Fruit fly (Drosophila melanogaster) S2 (cell line): ENCODE measurements around the gene betaNACtes1.

Experiments used
- CG8478 ChIP-seq: fragments of >200 bp; optimal IDR thresholded peaks from 2 replicates; lab custom pipeline; 2018
- CTCF ChIP-seq, 2 experiments: fragments of >200 bp; optimal IDR thresholded peaks; 2 replicates each; lab custom pipeline; 2018

The betaNACtes1 gene

DNA sequence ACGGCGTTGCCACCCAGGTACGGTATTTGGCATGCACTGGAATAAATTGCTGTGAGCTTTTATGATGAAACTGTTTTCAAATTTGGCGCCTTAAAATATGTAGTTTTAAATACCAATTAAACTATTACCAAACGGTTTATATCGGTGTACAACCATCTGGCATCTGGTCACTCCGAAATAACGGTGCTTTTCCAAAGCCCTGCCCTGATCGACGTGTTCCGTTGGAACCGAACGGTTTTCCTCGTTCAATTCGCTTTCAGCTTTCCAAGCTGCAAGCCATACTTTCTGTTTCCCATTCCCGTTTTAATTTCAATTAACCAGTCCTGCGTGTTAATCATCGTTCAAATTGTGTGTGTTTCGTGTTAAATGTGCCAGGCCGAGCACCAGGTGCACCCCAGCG lies 20.6 kb upstream of the betaNACtes1 start, which contains the start of gene yl:
yl (plus strand) TSS at position 202 of the 400 bp plus-strand sequence.
- TF ChIP-seq CG8478 (lab: Kevin White, UChicago) = no peak
- no peak for TF ChIP-seq CTCF (optimal IDR thresholded peaks at IDR 0.05; lab: Kevin White, UChicago)

DNA sequence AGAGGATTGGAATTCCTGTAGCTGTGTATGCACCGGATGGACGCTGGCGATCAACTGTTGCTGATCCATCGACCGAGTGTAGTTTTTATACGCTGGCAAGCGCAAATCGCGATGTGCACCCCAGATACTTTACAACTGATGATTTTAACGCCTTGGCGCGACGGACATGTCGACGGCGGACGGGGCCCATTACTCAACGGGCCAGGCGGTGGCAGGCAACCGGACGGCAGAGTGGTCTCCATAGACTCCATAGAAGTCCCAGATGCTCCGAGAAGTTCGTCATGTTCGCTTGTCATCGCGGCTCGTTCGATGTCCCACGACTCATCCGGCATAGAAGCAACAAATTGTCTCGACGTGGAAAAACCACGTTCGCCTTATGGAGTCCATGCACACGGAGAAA lies 19.5 kb upstream of the betaNACtes1 start, which contains the start of gene CG13403:
CG13403 (minus strand) TSS at position 101 of the 400 bp plus-strand sequence.
- no peak for TF ChIP-seq CG8478 (lab: Kevin White, UChicago)
- TF ChIP-seq CTCF (optimal IDR thresholded peaks at IDR 0.05; lab: Kevin White, UChicago) = no peak

DNA sequence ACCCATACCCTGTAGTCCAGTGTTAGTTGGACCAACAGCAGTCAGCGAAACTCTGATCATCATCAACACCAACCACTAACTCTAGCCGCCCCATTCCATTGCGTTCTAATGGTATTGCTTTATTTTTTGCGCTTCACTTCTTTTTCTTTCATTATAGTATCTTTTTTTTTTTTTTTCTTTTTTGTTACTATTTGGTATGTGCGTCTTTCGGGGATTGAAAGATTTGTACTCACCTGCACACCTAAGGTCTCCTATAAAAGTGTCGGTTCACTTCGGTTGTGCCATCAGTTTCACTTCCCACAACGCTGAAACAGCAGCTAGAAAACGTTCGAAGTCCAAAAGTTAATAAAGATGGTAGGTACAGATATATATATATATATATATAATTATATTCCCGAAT lies 16.8 kb upstream of the betaNACtes1 start, which contains the start of gene CG11585:
CG11585 (plus strand) TSS at position 301 of the 400 bp plus-strand sequence.
- no peak for TF ChIP-seq CTCF (optimal IDR thresholded peaks at IDR 0.05; lab: Kevin White, UChicago)
- no peak for TF ChIP-seq CG8478 (lab: Kevin White, UChicago)

DNA sequence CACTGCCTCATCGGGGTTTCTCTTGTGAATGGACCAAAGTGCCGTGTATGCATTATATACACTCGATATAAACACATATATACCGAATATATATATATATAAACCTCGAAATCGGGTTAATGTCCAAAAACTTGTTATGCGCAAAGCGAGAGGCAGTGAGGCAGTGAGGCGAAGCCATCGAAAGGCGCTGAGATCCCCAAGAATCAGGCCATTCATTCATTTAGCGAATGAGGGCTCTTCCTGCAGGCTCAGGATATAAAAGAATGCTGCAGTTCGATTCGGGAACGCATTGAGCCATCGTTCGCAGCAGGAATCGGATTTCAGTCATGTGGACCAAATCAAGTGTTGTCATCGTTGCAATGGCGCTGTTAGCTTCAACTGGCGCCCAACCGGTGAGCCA lies 14.5 kb upstream of the betaNACtes1 start, which contains the start of gene CG12481:
CG12481 (plus strand) TSS at position 301 of the 400 bp plus-strand sequence.
- TF ChIP-seq CTCF (optimal IDR thresholded peaks at IDR 0.05; lab: Kevin White, UChicago) = no peak

DNA sequence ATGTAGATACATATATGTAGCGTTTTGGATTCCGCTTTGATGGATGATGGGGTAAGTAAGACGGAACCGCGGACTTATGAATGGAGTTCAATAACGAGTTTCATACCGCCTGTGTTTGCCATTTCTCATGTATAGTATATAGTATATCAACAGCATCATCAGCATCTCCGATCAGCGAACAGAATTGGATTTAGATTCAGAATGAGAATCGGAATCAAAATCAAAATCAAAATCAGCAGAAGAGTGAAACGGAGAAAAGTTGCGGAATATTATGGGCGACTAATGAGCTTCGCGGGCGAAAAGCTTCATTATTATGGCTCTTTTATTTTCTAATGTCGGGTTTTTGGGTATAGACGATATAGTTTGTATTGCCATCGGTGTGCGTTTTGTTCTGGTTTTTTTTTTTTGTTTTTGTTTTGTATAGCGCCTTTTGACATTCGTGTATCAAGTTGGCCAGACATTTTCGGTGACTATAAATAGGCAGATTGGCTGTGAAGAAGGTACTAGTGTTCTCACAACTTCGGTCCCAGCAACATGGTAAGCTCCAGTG lies 11.7 kb upstream of the betaNACtes1 start, which contains the start of gene CG32603:
CG32603 (plus strand) TSS at position 500 of the 550 bp plus-strand sequence.
- TF ChIP-seq CTCF (optimal IDR thresholded peaks at IDR 0.05; lab: Kevin White, UChicago) (no peak), CG8478 (lab: Kevin White, UChicago) (no peak)

DNA sequence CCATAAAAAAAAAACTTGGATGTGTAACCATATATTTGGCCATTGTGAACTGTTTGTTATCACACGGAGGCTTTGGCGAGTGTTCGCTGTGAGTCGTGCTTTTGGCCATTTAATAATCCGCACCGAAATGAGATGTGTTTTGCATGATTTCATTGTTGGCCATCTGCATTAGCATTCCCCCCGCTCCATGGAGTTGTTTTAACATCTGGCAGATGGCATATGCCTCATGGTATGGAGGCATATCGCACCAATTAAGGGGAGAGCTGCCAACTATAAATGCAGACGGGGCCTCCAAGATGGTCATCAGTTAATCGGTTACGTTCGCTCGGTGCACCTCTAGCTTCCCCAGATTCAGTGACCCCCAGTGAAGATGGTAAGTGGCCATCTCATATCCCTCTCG lies 8.3 kb upstream of the betaNACtes1 start, which contains the start of gene CG11584:
CG11584 (plus strand) TSS at position 301 of the 400 bp plus-strand sequence.
- TF ChIP-seq CTCF (optimal IDR thresholded peaks at IDR 0.05; lab: Kevin White, UChicago) (no peak), CG8478 (lab: Kevin White, UChicago) (no peak)

DNA sequence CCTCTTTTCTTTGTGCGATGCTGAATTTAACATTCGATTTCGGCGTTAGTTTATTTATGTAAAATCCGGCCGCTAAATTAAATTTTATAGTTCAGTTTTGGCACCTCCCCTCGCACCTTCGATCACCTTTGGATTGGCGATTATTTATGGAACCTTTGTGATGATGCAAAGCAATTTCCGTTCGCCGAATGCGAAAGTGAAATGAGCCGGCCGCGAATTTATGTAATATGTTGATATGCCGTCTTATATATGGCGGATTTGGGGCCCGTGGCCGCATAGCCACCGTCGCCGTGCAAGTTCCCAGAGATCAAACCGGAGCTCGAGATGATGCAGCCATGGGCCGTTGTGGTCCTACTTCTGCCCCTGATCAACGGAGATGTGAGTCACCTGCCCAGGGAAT lies 4.2 kb upstream of the betaNACtes1 start, which contains the start of gene CG11581:
CG11581 (plus strand) TSS at position 301 of the 400 bp plus-strand sequence.
- TF ChIP-seq CTCF (optimal IDR thresholded peaks at IDR 0.05; lab: Kevin White, UChicago) (no peak), CG8478 (lab: Kevin White, UChicago) (no peak)

DNA sequence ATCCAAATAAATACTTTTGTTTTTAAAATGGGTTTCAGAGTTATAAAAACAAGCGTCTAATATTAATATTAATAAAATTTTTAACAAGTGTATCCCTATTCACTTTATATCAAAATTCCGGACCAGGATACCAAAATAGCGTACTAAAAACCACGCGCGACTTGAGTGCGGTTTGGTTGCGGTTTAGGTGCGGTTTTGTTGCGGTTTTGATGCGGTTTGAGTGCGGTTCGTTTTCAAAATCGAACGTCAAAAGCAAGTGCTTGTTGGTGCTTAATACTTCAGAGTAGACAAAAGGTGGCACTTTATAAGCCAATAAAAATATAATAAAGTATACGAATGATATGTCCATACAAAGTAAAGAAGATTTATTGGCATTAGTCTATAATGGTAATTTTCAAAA lies 3.2 kb upstream of the betaNACtes1 start:
- TF ChIP-seq CG8478 (lab: Kevin White, UChicago) = no peak
- no peak for TF ChIP-seq CTCF (optimal IDR thresholded peaks at IDR 0.05; lab: Kevin White, UChicago)

DNA sequence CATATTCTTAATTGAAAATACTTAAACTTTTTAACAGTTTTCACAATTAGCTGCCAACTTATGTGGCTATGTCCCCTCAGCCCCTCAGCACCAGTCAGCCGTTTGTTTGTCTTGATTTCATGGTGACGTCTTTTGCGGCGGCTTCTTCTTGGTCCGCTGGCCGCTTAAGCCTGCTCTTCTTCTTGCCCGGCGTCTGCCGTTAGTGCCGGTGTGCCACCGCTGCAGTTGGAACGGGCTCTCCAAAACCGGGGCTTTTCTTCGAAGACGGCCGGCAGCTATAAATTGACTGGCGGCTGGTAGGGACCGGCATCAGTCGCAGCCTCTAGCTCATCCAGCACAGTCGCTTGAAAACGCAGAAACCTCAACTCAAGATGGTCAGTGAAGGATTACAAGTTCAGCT lies 2.0 kb upstream of the betaNACtes1 start, which contains the start of gene CG1368:
CG1368 (plus strand) TSS at position 301 of the 400 bp plus-strand sequence.
- TF ChIP-seq CG8478 (lab: Kevin White, UChicago) = no peak
- TF ChIP-seq CTCF (optimal IDR thresholded peaks at IDR 0.05; lab: Kevin White, UChicago) = no peak

DNA sequence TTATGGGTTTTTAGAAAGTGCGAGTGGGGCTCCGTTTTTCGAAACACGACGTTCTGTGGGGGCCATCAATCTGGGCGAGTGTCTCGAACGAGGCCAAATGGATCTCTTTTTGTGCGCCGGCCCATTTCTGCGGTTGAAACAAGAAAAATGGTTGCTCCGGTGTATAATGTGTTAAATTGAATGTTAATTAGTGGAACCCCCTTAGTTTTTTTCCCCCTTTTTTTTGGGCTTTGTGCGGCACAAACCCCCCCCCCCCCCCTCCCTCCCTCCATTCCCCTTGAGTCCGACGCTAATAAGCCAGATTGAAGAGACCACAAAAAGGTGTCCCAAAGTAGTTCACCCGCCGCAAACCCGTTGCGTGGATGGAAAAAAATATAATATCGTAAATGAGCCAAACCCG lies 1.2 kb upstream of the betaNACtes1 start:
- TF ChIP-seq CTCF (optimal IDR thresholded peaks at IDR 0.05; lab: Kevin White, UChicago) (no peak), CG8478 (lab: Kevin White, UChicago) (no peak)

DNA sequence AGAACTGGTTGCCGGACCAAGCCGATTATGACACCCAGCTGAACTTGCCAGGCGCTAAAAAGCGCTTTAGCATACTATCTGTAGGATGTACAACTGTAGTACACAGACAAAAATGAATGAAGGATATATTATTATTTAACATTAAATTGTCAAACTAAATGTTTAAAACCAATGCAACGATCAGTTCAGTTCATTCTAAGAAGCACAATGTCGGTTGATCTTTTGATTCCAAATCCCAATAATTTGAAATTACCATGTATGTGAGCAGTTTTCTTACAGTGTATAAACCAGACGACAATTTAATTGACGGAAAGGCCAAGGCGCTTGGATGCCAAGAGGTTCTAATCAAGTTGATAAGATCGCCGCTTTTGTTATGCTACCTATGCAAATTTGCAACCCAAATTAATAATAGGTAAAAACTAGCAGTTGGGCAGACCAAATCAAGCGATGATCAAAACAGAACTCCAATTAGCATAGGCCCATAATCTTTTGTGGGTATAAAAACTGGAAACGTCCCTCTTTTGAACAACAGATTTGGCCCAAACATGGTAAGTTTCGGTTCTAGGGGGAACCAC lies 3.3 kb downstream of the betaNACtes1 start, which contains the start of gene CG12480:
CG12480 (plus strand) TSS at position 525 of the 575 bp plus-strand sequence.
- no peak for TF ChIP-seq CG8478 (lab: Kevin White, UChicago)
- no peak for TF ChIP-seq CTCF (optimal IDR thresholded peaks at IDR 0.05; lab: Kevin White, UChicago)

DNA sequence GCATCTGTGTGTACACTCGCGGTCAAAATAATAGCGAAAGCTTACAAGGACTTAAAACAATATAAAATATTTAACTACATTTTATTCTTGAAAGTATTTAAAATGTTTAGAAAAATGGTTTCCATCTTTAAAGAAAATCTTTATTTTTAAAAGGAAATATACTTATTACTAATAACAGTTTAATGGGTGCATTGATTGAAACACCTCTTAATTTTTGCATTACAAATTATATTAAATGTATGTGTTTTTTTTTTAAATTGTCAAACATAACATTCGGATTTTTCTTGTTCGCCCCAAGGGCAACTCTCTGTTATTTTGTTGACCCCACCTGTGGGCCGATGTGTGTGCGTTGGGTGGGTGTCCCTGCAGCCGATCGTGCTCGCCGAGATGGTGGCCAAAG lies 18.7 kb downstream of the betaNACtes1 start:
- no peak for TF ChIP-seq CG8478 (lab: Kevin White, UChicago)
- no peak for TF ChIP-seq CTCF (optimal IDR thresholded peaks at IDR 0.05; lab: Kevin White, UChicago)

DNA sequence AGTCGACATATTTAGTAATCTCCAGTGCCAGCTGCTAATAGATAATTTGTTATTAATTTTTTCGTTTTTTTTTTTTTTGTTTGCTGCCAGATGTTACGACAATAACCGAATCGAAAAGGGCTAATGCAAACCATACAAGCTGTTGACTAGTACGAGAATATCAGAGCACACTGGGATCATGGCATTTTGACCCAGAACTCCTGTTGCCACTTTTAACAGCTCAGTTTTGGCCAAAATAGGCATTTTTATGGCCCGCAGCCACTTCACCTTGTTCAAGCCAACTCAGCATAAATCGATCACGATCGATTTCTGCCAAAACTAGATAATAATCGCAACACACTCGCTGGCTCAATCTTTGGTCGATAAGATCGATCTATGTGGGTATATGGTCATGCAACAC lies 20.5 kb downstream of the betaNACtes1 start, which contains the start of gene CG12479:
CG12479 (minus strand) TSS at position 101 of the 400 bp plus-strand sequence.
- TF ChIP-seq CTCF (optimal IDR thresholded peaks at IDR 0.05; lab: Kevin White, UChicago) (no peak), CG8478 (lab: Kevin White, UChicago) (no peak)

DNA sequence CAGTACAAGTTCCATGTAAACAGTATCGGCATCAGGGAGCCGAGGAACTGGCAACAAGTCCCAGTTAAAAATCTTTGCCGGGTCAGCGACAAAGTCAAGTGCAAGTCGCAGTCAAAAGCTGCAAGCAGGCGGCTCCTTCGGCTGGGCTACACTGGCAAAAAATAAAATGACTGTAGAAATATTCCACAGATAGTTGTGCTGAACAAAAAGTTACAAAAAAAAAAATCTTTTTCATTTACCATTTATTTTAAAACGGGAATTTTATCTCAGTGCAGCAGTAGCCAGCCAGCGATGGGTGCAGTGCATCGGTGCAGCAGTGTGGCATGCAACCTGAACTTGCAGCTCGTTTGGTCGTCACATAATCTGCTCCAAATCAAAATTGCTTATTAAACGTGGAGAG lies 23.1 kb downstream of the betaNACtes1 start:
- TF ChIP-seq CTCF (optimal IDR thresholded peaks at IDR 0.05; lab: Kevin White, UChicago) = no peak
- TF ChIP-seq CG8478 (lab: Kevin White, UChicago) = no peak

DNA sequence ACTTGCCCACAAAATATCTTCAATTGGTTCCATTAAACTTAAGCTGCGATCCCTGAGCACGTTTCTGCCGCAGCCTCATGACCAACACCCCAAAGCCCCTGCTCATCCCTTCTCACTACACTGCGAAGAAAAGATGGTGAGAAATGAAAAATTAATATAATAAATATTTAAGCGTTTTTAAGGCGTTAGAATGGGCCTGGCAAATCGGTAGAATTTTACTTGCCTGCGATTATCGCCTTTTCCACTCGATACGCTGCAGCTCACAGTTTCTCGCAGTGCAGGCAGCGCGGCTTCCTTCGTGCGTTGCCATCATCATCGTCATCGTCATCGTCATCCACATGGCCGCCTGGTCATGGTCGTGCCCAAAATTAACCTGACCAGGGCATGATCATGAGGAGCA lies 24.3 kb downstream of the betaNACtes1 start:
- TF ChIP-seq CG8478 (lab: Kevin White, UChicago) = no peak
- no peak for TF ChIP-seq CTCF (optimal IDR thresholded peaks at IDR 0.05; lab: Kevin White, UChicago)
